Worm (Caenorhabditis elegans) whole organism, late embryonic: ENCODE measurements around the gene F37A8.2.

Experiments used
- F13H6.1 ChIP-seq: sonication (generic microtip); optimal IDR thresholded peaks from 2 replicates; lab custom pipeline; 2016; ENCODE audit warnings: missing genetic modification characterization, missing compliant biosample characterization
- ama-1 ChIP-seq: fragments of 150-350 bp; optimal IDR thresholded peaks from 2 replicates; lab custom pipeline; 2014
- ceh-2 ChIP-seq: sonication (generic microtip); optimal IDR thresholded peaks from 2 replicates; lab custom pipeline; 2016; ENCODE audit warnings: missing genotype, missing genetic modification characterization, missing compliant biosample characterization
- elt-2 ChIP-seq: sonication (generic microtip); optimal IDR thresholded peaks from 2 replicates; lab custom pipeline; 2016; ENCODE audit warnings: missing genetic modification reagents, missing genetic modification characterization, missing compliant biosample characterization
- hlh-15 ChIP-seq: sonication (generic microtip); optimal IDR thresholded peaks from 2 replicates; lab custom pipeline; 2016; ENCODE audit warnings: missing genetic modification characterization, missing compliant biosample characterization
- hlh-30 ChIP-seq: sonication (generic microtip); optimal IDR thresholded peaks from 2 replicates; lab custom pipeline; 2017; ENCODE audit warnings: antibody characterized with exemption, missing genetic modification characterization, missing compliant biosample characterization; ENCODE audit not compliant: insufficient read depth
- hlh-6 ChIP-seq: sonication (generic microtip); optimal IDR thresholded peaks from 2 replicates; lab custom pipeline; 2016; ENCODE audit warnings: missing genotype, missing genetic modification characterization, missing compliant biosample characterization
- nhr-11 ChIP-seq: fragments of 150-350 bp; optimal IDR thresholded peaks from 2 replicates; lab custom pipeline; 2014; ENCODE audit warnings: missing biosample characterization, missing genetic modification characterization
- pqm-1 ChIP-seq: sonication (generic microtip); optimal IDR thresholded peaks from 2 replicates; lab custom pipeline; 2016; ENCODE audit warnings: missing genetic modification characterization, missing compliant biosample characterization
- rnt-1 ChIP-seq: sonication (generic microtip); optimal IDR thresholded peaks from 2 replicates; lab custom pipeline; 2016; ENCODE audit warnings: missing genetic modification characterization, missing compliant biosample characterization
- tbx-2 ChIP-seq: sonication (generic microtip); optimal IDR thresholded peaks from 2 replicates; lab custom pipeline; 2016; ENCODE audit warnings: missing genetic modification characterization, missing compliant biosample characterization
- tbx-7 ChIP-seq: sonication (generic microtip); optimal IDR thresholded peaks from 2 replicates; lab custom pipeline; 2016; ENCODE audit warnings: missing genotype, missing genetic modification characterization, missing compliant biosample characterization
- unc-55 ChIP-seq: sonication (generic microtip); optimal IDR thresholded peaks from 2 replicates; lab custom pipeline; 2017; ENCODE audit warnings: missing biosample characterization, missing genetic modification reagents, missing genetic modification characterization

DNA sequence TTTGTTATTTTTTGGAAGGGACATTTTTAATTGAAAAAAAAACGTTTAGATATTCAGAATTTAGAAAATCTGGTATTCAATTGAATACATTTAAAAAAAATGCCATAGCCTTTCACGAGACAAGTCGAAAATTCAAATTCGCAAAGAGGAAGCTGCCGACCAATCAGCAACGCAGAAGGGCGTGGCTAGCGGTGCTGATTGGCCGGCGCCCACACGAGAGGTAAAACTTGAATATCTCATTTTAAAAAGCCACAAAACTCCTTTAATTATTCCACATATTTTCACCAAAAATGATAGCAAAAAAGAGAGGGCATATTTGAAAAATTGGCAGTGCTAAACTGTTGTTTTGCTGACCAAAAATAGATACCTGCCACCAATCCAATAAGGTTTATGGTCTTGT, 43.2 kb upstream of the F37A8.2 start:
- no peak for TF ChIP-seq elt-2 (tag; lab: Kevin White, UChicago)
- no peak for TF ChIP-seq hlh-15 (tag; lab: Kevin White, UChicago)
- TF ChIP-seq F13H6.1, result no peak
- TF ChIP-seq tbx-2 (tag; lab: Kevin White, UChicago), result no peak
- TF ChIP-seq ceh-2, result no peak
- TF ChIP-seq tbx-7, result no peak
- TF ChIP-seq rnt-1 (tag; lab: Kevin White, UChicago), result no peak
- TF ChIP-seq hlh-6 (tag; lab: Kevin White, UChicago), result no peak
- no peak for TF ChIP-seq ama-1 (lab: Kevin White, UChicago)
- TF ChIP-seq nhr-11, result no peak
- no peak for TF ChIP-seq pqm-1 (tag; lab: Kevin White, UChicago)
- no peak for TF ChIP-seq unc-55 (GFP tag; lab: Kevin White, UChicago)
- no peak for TF ChIP-seq hlh-30
